Worm (Caenorhabditis elegans) whole organism, dauer: ENCODE measurements around the gene nac-2.

Experiments used
- unc-62 ChIP-seq: sonication (generic microtip); optimal IDR thresholded peaks from 2 replicates; lab custom pipeline; 2017; ENCODE audit warnings: missing biosample characterization, missing genetic modification reagents, missing genetic modification characterization

Gene nac-2

DNA sequence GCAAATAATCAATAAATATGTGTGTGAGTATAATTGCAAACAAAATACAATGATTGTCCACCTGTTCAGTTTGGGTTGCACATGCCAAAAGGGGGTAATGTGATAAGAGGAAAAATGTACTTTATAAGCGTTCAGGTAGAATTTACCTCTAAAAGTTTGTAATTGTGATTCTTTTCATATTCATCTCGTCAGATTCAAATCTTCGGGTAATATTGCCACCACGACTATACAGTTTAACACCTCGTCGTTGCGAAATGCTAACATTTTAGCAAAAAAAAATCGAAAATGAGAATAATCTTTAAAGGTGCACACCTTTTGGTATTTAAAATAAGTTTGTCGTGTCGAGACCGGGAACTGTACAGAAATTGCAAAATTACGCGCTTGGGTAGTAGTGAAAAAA, at the start of gene nac-2:
TSS of gene nac-2 (minus strand) at position 101 of the 400 bp plus-strand sequence.
- no peak for TF ChIP-seq unc-62 (GFP tag; lab: Kevin White, UChicago)

DNA sequence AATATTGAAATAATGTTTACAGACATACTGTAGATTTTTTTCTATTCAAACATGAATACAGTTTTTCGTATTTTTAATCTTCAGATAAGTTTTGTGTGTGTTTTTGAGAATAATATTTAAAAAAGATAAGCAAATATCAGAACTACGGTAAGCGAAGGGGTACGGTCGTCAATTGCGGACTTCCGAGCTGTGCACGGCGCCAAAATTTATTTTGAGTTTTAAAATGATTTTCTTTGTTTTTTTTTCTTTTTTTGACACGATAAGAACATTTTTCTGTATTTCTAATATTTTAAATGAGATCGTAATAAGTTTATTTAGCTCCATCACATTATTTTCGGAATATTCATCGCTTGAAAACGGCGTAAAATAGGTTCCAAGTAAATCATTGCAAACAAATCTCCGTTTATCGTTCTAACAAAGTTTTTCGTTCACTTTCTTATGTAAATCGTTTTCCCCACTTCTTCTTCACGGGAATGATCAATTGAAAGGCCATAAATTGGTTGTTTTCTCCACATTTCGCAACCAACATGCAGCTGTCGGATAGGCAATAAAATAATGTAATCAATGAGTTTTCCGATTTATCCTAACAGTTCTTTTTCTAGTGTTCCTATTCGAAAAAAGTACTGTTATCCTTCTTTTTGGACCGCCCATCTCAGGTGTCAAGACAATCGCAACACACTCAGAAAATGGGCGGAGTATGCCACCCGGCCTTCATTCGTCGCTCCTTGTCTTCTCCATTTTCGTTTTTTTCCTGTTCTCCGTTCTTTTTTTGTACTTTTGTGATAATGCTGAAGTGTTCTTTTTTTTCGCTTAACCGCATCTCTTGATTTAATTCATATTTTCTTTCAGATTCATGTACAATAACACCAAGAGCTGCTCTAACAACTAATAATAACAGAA, 48.5 kb upstream of the nac-2 start, which contains the start of gene glp-1:
TSS of gene glp-1 (plus strand) at position 850 of the 900 bp plus-strand sequence.
- no peak for TF ChIP-seq unc-62 (GFP tag; lab: Kevin White, UChicago)

DNA sequence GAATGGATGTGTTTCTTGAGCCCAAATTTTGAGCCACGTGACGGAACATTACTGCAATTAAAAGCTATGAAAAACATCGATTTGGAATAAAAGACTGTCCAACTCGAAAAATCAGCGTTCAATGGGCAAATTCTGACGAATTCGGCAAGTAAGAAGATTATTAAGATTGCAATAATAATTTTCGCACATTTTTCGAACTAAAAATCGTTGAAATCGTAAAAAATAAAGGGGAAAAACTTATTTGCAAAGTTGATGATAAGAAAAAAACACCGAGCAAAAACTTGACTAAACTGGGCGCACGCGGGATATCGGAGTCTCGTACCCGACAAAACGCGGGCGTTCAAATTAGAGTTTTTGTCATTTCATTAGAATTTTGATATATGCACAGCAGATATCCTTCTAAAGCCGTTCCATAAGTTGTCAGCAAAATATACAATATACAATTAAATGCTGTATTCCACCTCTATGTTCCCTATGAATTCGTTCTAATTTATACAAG, 46.3 kb upstream of the nac-2 start, which contains the start of the genes mccc-2 and mrpl-44:
TSS of gene mccc-2 (minus strand) at position 51 of the 499 bp plus-strand sequence.
TSS of gene mrpl-44 (minus strand) at position 51 of the 499 bp plus-strand sequence.
- TF ChIP-seq unc-62 (GFP tag; lab: Kevin White, UChicago): no peak

DNA sequence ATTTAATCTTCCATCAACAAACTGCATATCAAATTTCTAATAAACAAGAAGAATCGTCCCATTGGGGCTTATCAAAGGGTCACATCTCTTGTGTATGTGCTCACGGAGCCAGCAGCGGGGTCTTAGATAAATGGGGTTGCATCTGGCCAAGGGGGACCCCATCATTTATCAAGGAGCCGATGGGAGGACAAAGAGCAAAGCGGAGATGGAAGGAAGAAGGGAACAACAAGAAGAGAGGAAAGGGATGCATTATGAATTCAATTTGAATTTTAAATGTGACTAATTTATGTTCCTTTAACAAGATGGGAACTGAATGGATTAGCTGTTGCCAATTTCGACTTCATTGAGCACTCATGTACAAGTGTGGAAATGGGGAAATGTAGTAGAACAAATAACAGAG, 41.2 kb upstream of the nac-2 start:
- no peak for TF ChIP-seq unc-62 (GFP tag; lab: Kevin White, UChicago)

DNA sequence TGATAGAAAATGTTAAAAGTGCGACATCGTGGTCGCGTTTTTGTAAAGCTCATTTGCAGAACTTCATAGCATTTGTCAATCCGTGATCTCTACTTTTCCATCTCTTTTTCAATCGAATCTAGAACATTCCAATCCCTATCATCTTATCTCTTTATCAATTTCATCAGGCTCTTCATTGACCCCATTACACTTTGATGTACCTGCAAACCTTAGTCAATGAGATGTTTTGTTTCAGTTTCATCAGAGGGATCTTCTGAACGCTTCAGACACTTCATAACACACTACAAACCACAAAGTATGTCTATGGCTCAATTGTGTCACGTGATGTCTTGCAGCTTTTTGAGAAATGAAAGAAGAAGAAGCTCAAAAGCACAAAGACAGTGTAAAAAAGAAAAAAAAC, 40.0 kb upstream of the nac-2 start:
- no peak for TF ChIP-seq unc-62 (GFP tag; lab: Kevin White, UChicago)

DNA sequence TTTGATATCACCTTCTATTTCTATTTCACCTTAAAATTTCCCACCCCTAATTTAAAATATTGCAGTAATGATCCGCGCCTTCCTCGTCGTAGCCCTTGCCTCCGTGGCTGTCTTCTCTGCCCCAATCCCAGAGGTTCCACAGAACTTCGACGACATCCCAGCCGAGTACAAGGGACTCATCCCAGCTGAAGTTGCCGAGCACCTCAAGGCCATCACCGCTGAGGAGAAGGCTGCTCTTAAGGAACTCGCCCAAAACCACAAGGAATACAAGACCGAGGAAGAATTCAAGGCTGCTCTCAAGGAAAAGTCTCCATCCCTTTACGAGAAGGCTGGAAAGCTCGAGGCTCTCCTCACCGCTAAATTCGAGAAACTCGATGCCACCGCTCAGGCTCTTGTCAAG, 38.7 kb upstream of the nac-2 start, which contains the start of gene far-2:
TSS of gene far-2 (plus strand) at position 66 of the 400 bp plus-strand sequence.
- TF ChIP-seq unc-62 (GFP tag; lab: Kevin White, UChicago): no peak

DNA sequence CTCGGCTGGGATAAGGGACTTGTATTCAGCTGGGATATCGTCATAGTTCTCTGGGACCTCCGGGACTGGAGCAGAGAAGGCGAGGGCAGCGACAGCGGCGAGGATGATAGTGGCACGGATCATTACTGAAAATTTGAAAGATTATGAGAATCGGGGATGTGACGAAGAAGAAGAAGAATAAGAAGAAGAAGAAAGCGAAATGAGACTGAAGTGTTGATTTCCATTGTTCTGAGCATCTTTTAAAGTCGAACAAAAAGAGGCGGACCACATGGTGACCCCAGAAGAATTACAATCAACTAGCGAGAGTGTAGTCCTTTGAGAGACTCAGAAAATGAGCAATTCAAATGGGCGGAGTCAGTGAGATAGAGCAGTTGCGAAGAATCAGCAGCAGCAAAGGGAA, 38.0 kb upstream of the nac-2 start, which contains the start of gene far-1:
TSS of gene far-1 (minus strand) at position 125 of the 400 bp plus-strand sequence.
- TF ChIP-seq unc-62 (GFP tag; lab: Kevin White, UChicago): no peak

DNA sequence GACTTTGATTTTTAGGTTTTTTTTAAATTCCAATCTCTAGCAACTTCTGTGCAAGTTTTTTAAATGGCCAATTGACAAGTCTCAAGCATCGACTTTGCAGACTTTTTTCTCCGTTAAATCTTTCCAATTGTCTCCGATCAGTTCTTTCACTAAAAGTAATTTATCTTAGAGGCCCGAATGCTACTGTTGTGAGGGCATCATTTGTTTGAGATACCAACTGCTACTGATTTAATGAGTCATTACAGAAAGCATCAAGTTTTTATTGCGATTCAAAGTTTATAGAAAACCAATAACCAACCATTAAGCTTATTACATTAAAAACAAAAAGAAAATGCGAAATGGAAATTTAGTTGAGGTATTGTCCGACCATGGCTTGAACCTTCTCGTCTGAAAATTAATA, 37.0 kb upstream of the nac-2 start:
- TF ChIP-seq unc-62 (GFP tag; lab: Kevin White, UChicago): no peak

DNA sequence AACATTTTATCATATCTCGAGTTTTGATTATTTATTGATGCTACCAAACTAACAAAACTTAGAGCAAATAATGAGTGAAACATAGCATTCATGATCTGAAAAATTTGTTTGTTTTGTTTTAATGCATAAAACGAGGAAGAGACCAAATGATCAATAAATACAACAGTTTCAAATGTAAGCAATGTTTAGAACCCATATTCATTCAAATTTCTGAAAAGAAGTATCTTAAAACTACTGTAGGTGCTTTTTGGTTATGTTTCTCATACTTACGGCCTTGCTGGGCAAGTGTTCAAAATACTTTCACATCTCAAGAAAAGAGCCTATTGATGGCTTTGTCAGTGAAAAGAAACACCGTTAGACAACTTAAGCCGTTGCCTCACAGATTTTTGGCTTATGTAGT, 34.6 kb upstream of the nac-2 start, which contains the start of gene F02A9.1:
TSS of gene F02A9.1 (minus strand) at position 101 of the 400 bp plus-strand sequence.
- TF ChIP-seq unc-62 (GFP tag; lab: Kevin White, UChicago): no peak

DNA sequence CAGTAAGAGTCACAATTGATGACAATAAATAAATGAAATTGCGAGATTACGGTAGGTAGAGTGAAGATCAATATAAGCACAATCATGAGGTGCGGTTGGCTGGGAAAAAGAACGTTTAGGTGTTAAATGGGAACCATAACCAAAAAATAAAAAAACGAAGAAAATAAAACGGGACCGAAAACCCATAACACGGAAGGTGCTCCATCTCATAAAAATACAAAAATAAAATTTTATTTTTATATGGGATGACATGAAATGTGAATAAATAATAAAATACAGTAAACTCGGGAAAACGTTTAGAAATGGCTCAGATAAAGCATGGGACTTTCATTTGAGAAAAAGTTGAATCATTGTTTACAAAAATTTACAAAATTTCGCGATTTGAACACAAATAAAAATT, 32.4 kb upstream of the nac-2 start, which contains the start of gene F02A9.7:
TSS of gene F02A9.7 (minus strand) at position 101 of the 400 bp plus-strand sequence.
- no peak for TF ChIP-seq unc-62 (GFP tag; lab: Kevin White, UChicago)

DNA sequence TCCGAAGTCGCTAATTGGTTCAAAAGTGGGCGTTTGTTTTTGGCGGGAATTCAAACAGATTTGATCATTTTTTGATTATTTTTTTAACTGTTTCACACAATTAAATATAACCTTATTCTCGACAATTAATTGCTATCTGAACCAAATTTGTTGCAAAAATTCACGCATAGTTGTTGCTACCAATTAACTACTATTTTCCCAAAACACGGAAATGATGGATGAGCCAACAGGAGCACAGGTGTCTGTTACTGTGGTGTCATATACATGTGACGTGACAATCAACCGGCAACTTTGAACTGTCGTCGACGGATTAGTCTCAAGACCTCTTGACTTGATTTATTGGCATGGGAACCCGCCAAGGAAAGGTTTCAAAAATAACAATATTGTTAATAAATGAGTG, 29.6 kb upstream of the nac-2 start:
- no peak for TF ChIP-seq unc-62 (GFP tag; lab: Kevin White, UChicago)

DNA sequence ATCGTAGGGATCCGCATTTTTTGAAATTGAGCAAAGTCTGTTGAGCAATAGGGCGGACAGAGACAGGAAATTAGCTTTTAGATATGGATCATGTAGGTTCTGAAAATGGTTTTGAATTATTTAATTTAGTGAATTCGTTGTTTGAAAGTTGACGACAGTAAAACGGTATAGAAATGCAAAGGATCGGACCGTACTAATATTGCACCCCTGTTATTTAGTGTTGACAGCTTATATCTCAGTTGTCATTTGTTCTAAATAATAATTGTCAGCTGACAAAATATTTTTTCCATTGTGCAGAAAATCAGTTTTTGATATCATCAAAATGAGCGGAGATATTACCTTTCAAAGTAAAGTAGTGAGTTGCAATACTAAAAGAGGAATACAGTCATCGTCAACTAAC, 28.3 kb upstream of the nac-2 start, which contains the start of gene lin-12:
TSS of gene lin-12 (minus strand) at position 101 of the 400 bp plus-strand sequence.
- TF ChIP-seq unc-62 (GFP tag; lab: Kevin White, UChicago): no peak

DNA sequence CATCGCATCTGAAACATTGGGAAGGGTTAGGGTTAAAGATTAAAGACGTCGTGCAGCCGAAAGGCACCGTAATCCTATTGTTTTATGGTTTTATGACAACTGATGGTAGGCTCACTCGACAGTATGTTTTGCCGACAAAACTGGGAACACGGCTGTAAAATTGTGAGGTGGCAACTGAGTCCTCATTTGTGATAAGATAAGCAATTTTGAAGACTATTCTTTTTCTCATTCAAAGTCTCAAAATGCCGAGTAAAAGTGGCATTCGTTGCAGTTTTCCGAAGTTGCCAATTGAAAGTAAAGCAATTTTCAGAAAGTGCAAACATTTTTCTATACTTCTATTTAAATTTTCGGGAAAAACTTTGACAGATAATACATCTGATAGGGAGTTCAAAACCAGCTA, 26.6 kb upstream of the nac-2 start:
- TF ChIP-seq unc-62 (GFP tag; lab: Kevin White, UChicago): no peak

DNA sequence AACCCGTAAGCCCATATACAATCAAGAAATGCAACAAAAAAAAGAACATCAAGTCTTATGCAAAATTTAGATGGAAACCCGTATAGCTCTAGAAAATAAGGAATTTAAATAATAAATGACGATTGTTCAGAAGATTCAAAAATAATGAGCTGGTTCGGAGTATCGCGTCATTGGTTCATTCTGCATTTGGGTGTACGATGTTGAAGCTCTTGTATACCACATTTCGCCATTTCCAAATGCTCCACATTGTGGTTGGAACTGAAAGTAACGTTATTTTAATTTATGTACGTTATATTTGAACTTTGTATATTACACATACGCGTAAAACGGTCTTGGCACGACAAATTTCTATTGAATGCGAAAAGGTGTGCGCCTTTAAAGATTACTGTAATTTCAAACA, 17.2 kb upstream of the nac-2 start:
- no peak for TF ChIP-seq unc-62 (GFP tag; lab: Kevin White, UChicago)

DNA sequence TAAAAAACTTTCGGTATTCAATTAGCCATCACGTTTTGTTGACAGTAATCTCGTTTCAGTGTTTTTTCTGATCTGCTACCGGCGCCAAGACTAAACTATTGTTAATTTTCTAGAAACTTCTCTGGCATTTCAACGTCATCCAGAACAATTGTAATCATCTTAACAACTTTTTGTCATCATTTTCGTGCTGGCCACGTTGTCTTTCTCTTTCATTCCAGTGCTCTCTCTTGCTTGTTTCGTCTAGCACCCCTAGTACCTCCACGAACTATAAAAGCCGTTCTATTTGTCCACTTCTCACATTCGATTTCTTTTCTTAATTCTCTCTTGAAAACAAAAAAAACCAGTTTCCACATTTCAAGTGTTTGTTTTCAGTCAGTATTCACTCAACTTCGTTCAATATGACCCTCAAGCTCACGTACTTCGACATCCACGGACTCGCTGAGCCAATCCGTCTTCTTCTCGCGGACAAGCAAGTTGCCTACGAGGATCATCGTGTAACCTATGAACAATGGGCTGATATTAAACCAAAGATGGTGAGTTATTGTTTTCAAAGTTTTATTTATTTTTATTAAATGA, 15.9 kb upstream of the nac-2 start, which contains the start of gene gst-1:
TSS of gene gst-1 (plus strand) at position 373 of the 576 bp plus-strand sequence.
- no peak for TF ChIP-seq unc-62 (GFP tag; lab: Kevin White, UChicago)
